Worm (Caenorhabditis elegans) whole organism, L4 larva: ENCODE measurements around the gene ZK721.4.

ENCODE experiments used
- F10B5.3 ChIP-seq: sonication (generic microtip); optimal IDR thresholded peaks from 2 replicates; lab custom pipeline; 2016; ENCODE audit warnings: mild to moderate bottlenecking, missing genetic modification characterization, missing compliant biosample characterization
- F44E2.7 ChIP-seq: fragments of 200-800 bp; sonication (Bioruptor generic); IDR thresholded peaks from 2 replicates; pipeline ENCODE4 v2.1.2; 2022; ENCODE audit warnings: missing genetic modification characterization, missing compliant biosample characterization
- F49E8.2 ChIP-seq: sonication (generic microtip); optimal IDR thresholded peaks from 2 replicates; lab custom pipeline; 2016; ENCODE audit warnings: missing compliant biosample characterization, mild to moderate bottlenecking, missing genetic modification characterization, borderline replicate concordance
- R02D3.7 ChIP-seq: fragments of 150-350 bp; sonication (generic microtip); optimal IDR thresholded peaks from 3 replicates; lab custom pipeline; 2014; ENCODE audit warnings: missing biosample characterization, missing genetic modification characterization
- Y105C5A.15 ChIP-seq: fragments of 200-800 bp; sonication (Bioruptor generic); IDR thresholded peaks from 2 replicates; pipeline ENCODE4 v1.3.6; 2022; ENCODE audit warnings: missing genetic modification characterization, missing compliant biosample characterization
- Y48G9A.11 ChIP-seq: fragments of 200-800 bp; sonication (Bioruptor generic); IDR thresholded peaks from 2 replicates; pipeline ENCODE4 v1.3.6; 2022; ENCODE audit warnings: missing genetic modification reagents, missing genetic modification characterization, missing compliant biosample characterization
- Y5F2A.4 ChIP-seq: fragments of 200-800 bp; sonication (Bioruptor generic); optimal IDR thresholded peaks from 2 replicates; lab custom pipeline; 2018; ENCODE audit warnings: mild to moderate bottlenecking, missing genetic modification characterization, missing compliant biosample characterization
- aha-1 ChIP-seq: fragments of 150-350 bp; peaks from one replicate; lab custom pipeline; 2014; ENCODE audit warnings: missing biosample characterization, missing genetic modification characterization
- ama-1 ChIP-seq: fragments of 150-350 bp; optimal IDR thresholded peaks from 2 replicates; lab custom pipeline; 2014; ENCODE audit warnings: inconsistent platforms, mixed read lengths
- arid-1 ChIP-seq: fragments of 200-800 bp; sonication (Bioruptor generic); conservative IDR thresholded peaks from 2 replicates; pipeline ENCODE4 v1.3.6; 2022; ENCODE audit warnings: missing genetic modification reagents, missing genetic modification characterization, missing compliant biosample characterization
- ceh-32 ChIP-seq: sonication (generic microtip); optimal IDR thresholded peaks from 2 replicates; lab custom pipeline; 2016; ENCODE audit warnings: mild to moderate bottlenecking, missing genetic modification characterization, missing compliant biosample characterization; ENCODE audit not compliant: poor library complexity
- cey-2 ChIP-seq: sonication (generic microtip); optimal IDR thresholded peaks from 3 replicates; lab custom pipeline; 2017; ENCODE audit warnings: missing genetic modification characterization, mild to moderate bottlenecking, missing compliant biosample characterization, antibody characterized with exemption, borderline replicate concordance; ENCODE audit not compliant: insufficient read depth
- daf-16 ChIP-seq, 3 experiments: sonication (generic microtip); optimal IDR thresholded peaks; 2 replicates each; lab custom pipeline; 2016 to 2017; ENCODE audit warnings: missing genetic modification characterization in 3 of 3, missing genetic modification reagents in 3 of 3, mild to moderate bottlenecking in 2 of 3, missing compliant biosample characterization in 2 of 3, missing biosample characterization in 1 of 3, moderate library complexity in 1 of 3
- daf-19 ChIP-seq: fragments of 200-800 bp; sonication (Bioruptor generic); conservative IDR thresholded peaks from 2 replicates; pipeline ENCODE4 v1.3.6; 2022; ENCODE audit warnings: missing genetic modification characterization, missing compliant biosample characterization
- dmd-6 ChIP-seq: fragments of 200-800 bp; sonication (Bioruptor generic); IDR thresholded peaks from 2 replicates; pipeline ENCODE4 v1.3.6; 2022; ENCODE audit warnings: missing genetic modification reagents, missing genetic modification characterization, missing compliant biosample characterization
- dmd-8 ChIP-seq: fragments of 200-800 bp; sonication (Bioruptor generic); IDR thresholded peaks from 2 replicates; pipeline ENCODE4 v1.3.6; 2022; ENCODE audit warnings: missing genetic modification characterization, missing compliant biosample characterization
- dve-1 ChIP-seq: sonication (generic microtip); optimal IDR thresholded peaks from 2 replicates; lab custom pipeline; 2017; ENCODE audit warnings: antibody characterized with exemption, mild to moderate bottlenecking, missing genetic modification characterization, missing compliant biosample characterization; ENCODE audit not compliant: insufficient read depth
- egl-43 ChIP-seq: fragments of 200-800 bp; sonication (Bioruptor generic); IDR thresholded peaks from 2 replicates; pipeline ENCODE4 v1.3.6; 2022; ENCODE audit warnings: missing genetic modification reagents, missing genetic modification characterization, missing compliant biosample characterization
- fkh-10 ChIP-seq: fragments of 150-350 bp; optimal IDR thresholded peaks from 2 replicates; lab custom pipeline; 2014; ENCODE audit warnings: missing biosample characterization, missing genetic modification reagents, missing genetic modification characterization
- fos-1 ChIP-seq: fragments of 150-350 bp; optimal IDR thresholded peaks from 2 replicates; lab custom pipeline; 2014; ENCODE audit warnings: missing biosample characterization, missing genetic modification characterization
- hlh-11 ChIP-seq: fragments of 200-800 bp; sonication (Bioruptor generic); optimal IDR thresholded peaks from 2 replicates; lab custom pipeline; 2018; ENCODE audit warnings: mild to moderate bottlenecking, missing genetic modification characterization, missing compliant biosample characterization
- hlh-30 ChIP-seq: sonication (generic microtip); optimal IDR thresholded peaks from 2 replicates; lab custom pipeline; 2017; ENCODE audit warnings: antibody characterized with exemption, mild to moderate bottlenecking, missing genetic modification characterization, missing compliant biosample characterization; ENCODE audit not compliant: insufficient read depth
- jun-1 ChIP-seq: fragments of 150-350 bp; optimal IDR thresholded peaks from 2 replicates; lab custom pipeline; 2014; ENCODE audit warnings: missing biosample characterization, missing genetic modification reagents, missing genetic modification characterization
- lim-7 ChIP-seq: fragments of 200-800 bp; sonication (Bioruptor generic); IDR thresholded peaks from 2 replicates; pipeline ENCODE4 v1.3.6; 2022; ENCODE audit warnings: missing genetic modification characterization, missing compliant biosample characterization
- lir-3 ChIP-seq: sonication (generic microtip); optimal IDR thresholded peaks from 2 replicates; lab custom pipeline; 2016; ENCODE audit warnings: mild to moderate bottlenecking, missing genetic modification characterization, missing compliant biosample characterization
- lsy-2 ChIP-seq, 2 experiments: fragments of 150-350 bp in 1 of 2; sonication (generic microtip) in 1 of 2; optimal IDR thresholded peaks; 2 replicates each; lab custom pipeline; 2014 to 2017; ENCODE audit warnings: missing biosample characterization in 2 of 2, missing genetic modification characterization in 2 of 2
- mdt-29 ChIP-seq: fragments of 200-800 bp; sonication (Bioruptor generic); IDR thresholded peaks from 2 replicates; pipeline ENCODE4 v1.3.6; 2022; ENCODE audit warnings: missing genetic modification reagents, missing genetic modification characterization, missing compliant biosample characterization
- mep-1 ChIP-seq: fragments of 150-350 bp; sonication (generic microtip); optimal IDR thresholded peaks from 3 replicates; lab custom pipeline; 2014; ENCODE audit warnings: missing biosample characterization, missing genetic modification characterization
- nhr-11 ChIP-seq: fragments of 150-350 bp; optimal IDR thresholded peaks from 2 replicates; lab custom pipeline; 2014; ENCODE audit warnings: missing biosample characterization, missing genetic modification characterization
- nhr-28 ChIP-seq: fragments of 150-350 bp; optimal IDR thresholded peaks from 2 replicates; lab custom pipeline; 2014; ENCODE audit warnings: missing biosample characterization, missing genetic modification characterization
- nhr-41 ChIP-seq: fragments of 200-800 bp; sonication (Bioruptor generic); IDR thresholded peaks from 2 replicates; pipeline ENCODE4 v1.3.6; 2022; ENCODE audit warnings: missing genetic modification reagents, missing genetic modification characterization, missing compliant biosample characterization
- nhr-48 ChIP-seq: sonication (generic microtip); optimal IDR thresholded peaks from 2 replicates; lab custom pipeline; 2016; ENCODE audit warnings: mild to moderate bottlenecking, missing genetic modification characterization, missing compliant biosample characterization
- nhr-6 ChIP-seq: fragments of 150-350 bp; optimal IDR thresholded peaks from 2 replicates; lab custom pipeline; 2014; ENCODE audit warnings: missing biosample characterization, missing genetic modification characterization
- nhr-77 ChIP-seq: fragments of 150-350 bp; optimal IDR thresholded peaks from 2 replicates; lab custom pipeline; 2014; ENCODE audit warnings: missing biosample characterization, missing genetic modification characterization
- php-3 ChIP-seq: fragments of 200-800 bp; sonication (Bioruptor generic); IDR thresholded peaks from 2 replicates; pipeline ENCODE4 v1.3.6; 2022; ENCODE audit warnings: missing genetic modification reagents, missing genetic modification characterization, missing compliant biosample characterization
- pqm-1 ChIP-seq: sonication (generic microtip); optimal IDR thresholded peaks from 2 replicates; lab custom pipeline; 2017; ENCODE audit warnings: missing biosample characterization, missing genetic modification characterization
- sdz-12 ChIP-seq: fragments of 200-800 bp; sonication (Bioruptor generic); optimal IDR thresholded peaks from 2 replicates; lab custom pipeline; 2018; ENCODE audit warnings: mild to moderate bottlenecking, missing genetic modification characterization, missing compliant biosample characterization
- skn-1 ChIP-seq: fragments of 150-350 bp; optimal IDR thresholded peaks from 2 replicates; lab custom pipeline; 2014; ENCODE audit warnings: missing biosample characterization, missing genetic modification characterization
- snpc-1.2 ChIP-seq: fragments of 200-800 bp; sonication (Bioruptor generic); IDR thresholded peaks from 2 replicates; pipeline ENCODE4 v1.3.6; 2022; ENCODE audit warnings: missing genetic modification reagents, missing genetic modification characterization, missing compliant biosample characterization
- tag-97 ChIP-seq: fragments of 200-800 bp; sonication (Bioruptor generic); IDR thresholded peaks from 2 replicates; pipeline ENCODE4 v1.3.6; 2022; ENCODE audit warnings: missing genetic modification characterization, missing compliant biosample characterization
- tra-1 ChIP-seq: fragments of 200-800 bp; sonication (Bioruptor generic); IDR thresholded peaks from 2 replicates; pipeline ENCODE4 v1.3.6; 2022; ENCODE audit warnings: missing genetic modification reagents, missing genetic modification characterization, missing compliant biosample characterization
- unc-39 ChIP-seq: sonication (generic microtip); optimal IDR thresholded peaks from 2 replicates; lab custom pipeline; 2017; ENCODE audit warnings: missing biosample characterization, missing genetic modification characterization
- unc-62 ChIP-seq, 3 experiments: fragments of 150-350 bp in 1 of 3; sonication (generic microtip); optimal IDR thresholded peaks in 2 of 3; peaks in 1 of 3; 1 replicate in 1 of 3; 2 replicates in 2 of 3; lab custom pipeline; 2014 to 2017; ENCODE audit warnings: missing biosample characterization in 3 of 3, missing genetic modification characterization in 3 of 3, missing genetic modification reagents in 3 of 3, missing genotype in 1 of 3
- vab-7 ChIP-seq: fragments of 200-800 bp; sonication (Bioruptor generic); IDR thresholded peaks from 2 replicates; pipeline ENCODE4 v1.3.6; 2022; ENCODE audit warnings: missing genetic modification reagents, missing genetic modification characterization, missing compliant biosample characterization
- zfp-3 ChIP-seq: fragments of 200-800 bp; sonication (Bioruptor generic); conservative IDR thresholded peaks from 2 replicates; pipeline ENCODE4 v1.3.6; 2022; ENCODE audit warnings: missing genetic modification reagents, missing genetic modification characterization, missing compliant biosample characterization
- zip-2 ChIP-seq: fragments of 150-350 bp; optimal IDR thresholded peaks from 2 replicates; lab custom pipeline; 2014; ENCODE audit warnings: missing biosample characterization, missing genetic modification characterization
- ztf-11 ChIP-seq: fragments of 150-350 bp; optimal IDR thresholded peaks from 2 replicates; lab custom pipeline; 2014; ENCODE audit warnings: missing biosample characterization, missing genetic modification characterization

ZK721.4 gene

DNA sequence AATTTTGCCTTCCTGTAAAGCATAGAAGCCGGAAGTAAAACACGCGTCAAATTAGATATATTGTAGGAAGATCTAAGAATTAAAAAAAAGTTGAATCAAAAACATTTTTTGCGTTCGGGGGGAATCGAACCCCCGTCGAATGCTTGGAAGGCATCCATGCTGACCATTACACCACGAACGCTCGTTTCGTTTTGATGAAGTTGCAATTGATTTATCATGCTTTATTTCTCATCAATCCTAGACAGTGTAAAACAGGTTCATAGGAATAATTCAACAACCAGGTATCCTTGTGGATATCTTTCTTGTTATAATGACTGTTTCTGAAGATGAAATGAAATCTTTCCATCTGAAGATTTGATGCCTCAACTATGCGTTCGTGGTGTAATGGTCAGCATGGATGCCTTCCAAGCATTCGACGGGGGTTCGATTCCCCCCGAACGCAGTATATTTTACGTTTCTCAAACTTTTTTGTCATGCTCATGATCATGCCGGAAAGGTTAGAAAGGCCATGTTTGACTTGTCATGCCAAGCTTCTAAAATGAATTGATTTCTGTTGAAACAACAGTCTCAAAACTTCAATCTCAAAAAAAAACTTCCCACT lies 41.3 kb downstream of the ZK721.4 start (continued):
- TF ChIP-seq dmd-6 (GFP tag; lab: Robert Waterston, UW) (peak; percentile 40; the same call in 1 of the 2 replicates), snpc-1.2 (GFP tag; lab: Robert Waterston, UW) (peak; percentile 58; the same call in 1 of the 2 replicates), sdz-12 (no peak), zfp-3 (GFP tag; lab: Robert Waterston, UW) (no peak), F44E2.7 (GFP tag; lab: Robert Waterston, UW) (no peak), vab-7 (GFP tag; lab: Robert Waterston, UW) (peak; percentile 25; the same call in 1 of the 2 replicates), dmd-8 (GFP tag; lab: Robert Waterston, UW) (no peak), F49E8.2 (no peak), lim-7 (GFP tag; lab: Robert Waterston, UW) (peak; percentile 66; the same call in 1 of the 2 replicates), hlh-30 (tag; lab: Kevin White, UChicago) (peak; percentile 24), zip-2 (tag; lab: Kevin White, UChicago) (no peak), F10B5.3 (tag; lab: Kevin White, UChicago) (no peak), arid-1 (GFP tag; lab: Robert Waterston, UW) (peak; percentile 69), daf-19 (GFP tag; lab: Robert Waterston, UW) (peak; percentile 70; the same call in 1 of the 2 replicates), nhr-6 (tag; lab: Kevin White, UChicago) (no peak), R02D3.7 (tag; lab: Kevin White, UChicago) (no peak), unc-62 (GFP tag; optimal IDR thresholded peaks at IDR 0.05 in 1 of 2; lab: Kevin White, UChicago) (peak in 1 of 2 experiments; percentile 11), unc-62 (tag; optimal IDR thresholded peaks at IDR 0.05; lab: Kevin White, UChicago) (no peak), skn-1 (tag; lab: Kevin White, UChicago) (no peak), jun-1 (no peak), fkh-10 (GFP tag; lab: Kevin White, UChicago) (no peak), fos-1 (tag; lab: Kevin White, UChicago) (no peak), unc-39 (tag; lab: Kevin White, UChicago) (no peak), nhr-41 (0 out of 2 replicates have a peak, but pooled peaks have one; percentile 23), lir-3 (tag; lab: Kevin White, UChicago) (peak; percentile 44), egl-43 (GFP tag; lab: Robert Waterston, UW) (peak; percentile 72), mdt-29 (GFP tag; lab: Robert Waterston, UW) (no peak)

DNA sequence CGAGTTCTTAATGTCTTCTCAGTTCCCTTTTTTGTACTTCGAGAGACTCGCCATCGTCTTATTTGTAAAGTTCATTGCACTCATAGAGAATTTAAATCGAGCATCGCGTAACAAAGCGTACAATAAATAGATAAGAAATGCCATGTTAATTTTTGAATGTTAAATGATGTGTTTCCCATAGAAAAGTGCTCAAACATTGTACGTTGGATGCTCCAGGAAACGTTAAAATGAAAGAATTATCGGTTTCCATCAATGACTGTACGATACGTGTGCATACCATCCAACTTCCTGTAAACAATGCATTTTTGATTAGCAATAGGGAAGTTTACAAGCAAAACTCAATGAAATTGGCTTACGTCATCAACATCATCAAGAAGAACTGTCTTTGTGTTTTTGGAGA lies 42.0 kb downstream of the ZK721.4 start:
- no peak for TF ChIP-seq cey-2 (tag; lab: Kevin White, UChicago)
- TF ChIP-seq lsy-2 (tag; optimal IDR thresholded peaks at IDR 0.05; lab: Kevin White, UChicago), result peak in 1 of 2 experiments; percentile 2
- TF ChIP-seq nhr-11 (tag; lab: Kevin White, UChicago), result no peak
- peak; percentile 25 for TF ChIP-seq hlh-11 (tag; lab: Kevin White, UChicago)
- no peak for TF ChIP-seq Y5F2A.4 (GFP tag; lab: Kevin White, UChicago)
- TF ChIP-seq sdz-12, result no peak
- TF ChIP-seq nhr-48 (tag; lab: Kevin White, UChicago), result no peak
- peak; percentile 55 for TF ChIP-seq dve-1 (tag; lab: Kevin White, UChicago)
- TF ChIP-seq zfp-3 (GFP tag; lab: Robert Waterston, UW), result no peak
- TF ChIP-seq Y105C5A.15 (GFP tag; lab: Robert Waterston, UW), result no peak
- TF ChIP-seq aha-1 (tag; lab: Kevin White, UChicago), result peak; percentile 40
- TF ChIP-seq ama-1, result no peak
- no peak for TF ChIP-seq ceh-32 (tag; lab: Kevin White, UChicago)
- TF ChIP-seq unc-62 (GFP tag; optimal IDR thresholded peaks at IDR 0.05 in 1 of 2; lab: Kevin White, UChicago), result no peak
- TF ChIP-seq unc-62 (tag; optimal IDR thresholded peaks at IDR 0.05; lab: Kevin White, UChicago), result no peak
- TF ChIP-seq lim-7 (GFP tag; lab: Robert Waterston, UW), result no peak
- peak; percentile 92 for TF ChIP-seq pqm-1
- TF ChIP-seq nhr-6 (tag; lab: Kevin White, UChicago), result no peak
- TF ChIP-seq vab-7 (GFP tag; lab: Robert Waterston, UW), result no peak
- peak; percentile 26; the same call in 1 of the 2 replicates for TF ChIP-seq dmd-6 (GFP tag; lab: Robert Waterston, UW)
- no peak for TF ChIP-seq Y48G9A.11 (GFP tag; lab: Robert Waterston, UW)
- no peak for TF ChIP-seq mep-1 (tag; lab: Kevin White, UChicago)
- no peak for TF ChIP-seq tag-97 (GFP tag; lab: Robert Waterston, UW)
- peak; percentile 31; the same call in 1 of the 2 replicates for TF ChIP-seq php-3 (GFP tag; lab: Robert Waterston, UW)
- TF ChIP-seq zip-2 (tag; lab: Kevin White, UChicago), result no peak
- no peak for TF ChIP-seq ztf-11
- TF ChIP-seq tra-1, result no peak
- no peak for TF ChIP-seq nhr-77 (tag; lab: Kevin White, UChicago)
- peak; percentile 5 for TF ChIP-seq nhr-28 (tag; lab: Kevin White, UChicago)
- no peak for TF ChIP-seq daf-16 (GFP tag; optimal IDR thresholded peaks at IDR 0.05; lab: Kevin White, UChicago)
- TF ChIP-seq daf-16 (tag; optimal IDR thresholded peaks at IDR 0.05; lab: Kevin White, UChicago), result peak; percentile 74
